Fruit fly (Drosophila melanogaster) S2 (cell line): ENCODE data around the gene CG12986.

ENCODE experiments used
- CG8478 ChIP-seq: fragments of >200 bp; optimal IDR thresholded peaks from 2 replicates; lab custom pipeline; 2018
- CTCF ChIP-seq, 2 experiments: fragments of >200 bp; optimal IDR thresholded peaks; 2 replicates each; lab custom pipeline; 2018

The CG12986 gene

DNA sequence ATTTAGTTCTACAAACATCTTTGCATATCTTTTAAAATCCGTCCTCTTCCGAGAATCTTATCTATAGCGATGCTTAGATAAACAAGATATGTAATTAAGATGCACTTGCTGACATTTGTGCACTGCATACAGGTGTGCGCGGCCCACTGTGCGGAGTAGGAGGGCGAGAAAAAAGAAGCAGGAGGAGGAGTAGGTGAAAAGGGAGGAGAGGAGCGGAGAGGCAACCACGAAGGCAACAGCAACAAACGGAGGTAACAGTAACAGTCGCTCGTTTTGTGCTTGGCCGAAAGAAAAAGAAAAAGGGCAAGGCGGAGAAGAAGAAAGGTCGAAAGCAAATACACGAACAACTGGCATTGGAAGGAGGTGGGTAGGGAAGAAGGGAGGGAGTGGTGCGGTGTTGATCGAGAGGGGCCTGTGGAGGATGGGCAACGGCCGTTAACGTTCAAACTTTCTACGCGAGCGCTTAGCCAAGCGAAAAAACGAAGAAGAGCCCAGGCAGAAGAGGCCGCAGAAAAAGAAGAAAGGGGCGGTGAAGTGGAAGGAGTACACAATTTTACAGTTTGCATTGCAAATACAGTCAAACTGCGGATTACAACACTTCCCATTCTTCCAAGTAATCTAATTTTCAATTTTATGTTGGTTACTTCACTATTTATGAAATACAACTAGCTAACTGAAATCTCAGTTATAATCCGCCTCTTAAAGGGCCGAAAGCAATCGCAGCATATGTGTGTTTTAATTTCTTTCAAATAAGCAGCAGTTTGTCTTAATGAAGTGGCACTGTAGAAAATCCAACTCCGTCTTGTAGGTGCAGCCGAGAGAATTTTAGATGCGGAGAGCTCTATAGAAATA lies 12.9 kb upstream of the CG12986 start:
- TF ChIP-seq CG8478 (lab: Kevin White, UChicago) (no peak), CTCF (optimal IDR thresholded peaks at IDR 0.05; lab: Kevin White, UChicago) (no peak)

DNA sequence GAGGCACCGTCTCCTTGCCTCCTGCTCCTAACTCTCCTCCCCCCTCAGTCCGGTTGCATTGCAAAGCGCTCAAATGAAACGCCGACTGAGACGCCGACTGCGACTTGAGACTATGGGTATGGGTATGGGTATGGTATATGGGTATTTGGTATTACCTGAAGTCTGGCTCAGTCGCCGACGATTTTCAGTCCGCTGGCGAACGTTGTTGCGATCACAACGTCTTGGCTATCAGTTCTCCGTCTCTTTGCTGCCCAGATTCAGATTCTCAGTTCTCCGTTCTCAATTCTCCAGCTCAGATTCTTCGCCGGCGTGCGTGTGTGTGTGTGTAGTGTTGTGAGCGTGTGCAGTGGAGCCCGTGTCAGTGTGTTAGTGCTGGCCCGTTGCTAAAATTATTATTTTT lies 11.2 kb upstream of the CG12986 start, which contains the start of gene CG6398:
TSS of gene CG6398 (plus strand) at position 185 of the 400 bp plus-strand sequence.
- TF ChIP-seq CTCF (optimal IDR thresholded peaks at IDR 0.05; lab: Kevin White, UChicago) (no peak), CG8478 (lab: Kevin White, UChicago) (no peak)

DNA sequence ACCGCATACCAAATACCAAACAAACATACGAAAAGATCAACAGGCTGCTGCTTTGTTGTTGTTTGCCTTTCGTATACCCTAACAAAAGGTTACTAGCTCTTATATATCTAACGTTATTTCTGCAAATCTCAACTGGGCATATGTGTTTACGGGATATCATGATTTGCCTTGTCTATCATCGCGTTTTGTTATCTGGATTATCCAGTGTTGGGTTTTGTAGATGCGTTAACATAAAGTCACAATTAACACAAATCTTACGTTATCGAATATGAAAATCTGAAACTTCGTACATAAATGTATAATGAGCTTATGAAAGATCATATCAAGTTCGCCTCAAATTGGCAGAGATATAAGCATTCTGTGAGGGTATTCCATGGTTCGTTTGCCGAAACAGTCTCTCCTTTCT lies 10.7 kb upstream of the CG12986 start:
- TF ChIP-seq CG8478 (lab: Kevin White, UChicago) = no peak
- TF ChIP-seq CTCF (optimal IDR thresholded peaks at IDR 0.05; lab: Kevin White, UChicago) = no peak

DNA sequence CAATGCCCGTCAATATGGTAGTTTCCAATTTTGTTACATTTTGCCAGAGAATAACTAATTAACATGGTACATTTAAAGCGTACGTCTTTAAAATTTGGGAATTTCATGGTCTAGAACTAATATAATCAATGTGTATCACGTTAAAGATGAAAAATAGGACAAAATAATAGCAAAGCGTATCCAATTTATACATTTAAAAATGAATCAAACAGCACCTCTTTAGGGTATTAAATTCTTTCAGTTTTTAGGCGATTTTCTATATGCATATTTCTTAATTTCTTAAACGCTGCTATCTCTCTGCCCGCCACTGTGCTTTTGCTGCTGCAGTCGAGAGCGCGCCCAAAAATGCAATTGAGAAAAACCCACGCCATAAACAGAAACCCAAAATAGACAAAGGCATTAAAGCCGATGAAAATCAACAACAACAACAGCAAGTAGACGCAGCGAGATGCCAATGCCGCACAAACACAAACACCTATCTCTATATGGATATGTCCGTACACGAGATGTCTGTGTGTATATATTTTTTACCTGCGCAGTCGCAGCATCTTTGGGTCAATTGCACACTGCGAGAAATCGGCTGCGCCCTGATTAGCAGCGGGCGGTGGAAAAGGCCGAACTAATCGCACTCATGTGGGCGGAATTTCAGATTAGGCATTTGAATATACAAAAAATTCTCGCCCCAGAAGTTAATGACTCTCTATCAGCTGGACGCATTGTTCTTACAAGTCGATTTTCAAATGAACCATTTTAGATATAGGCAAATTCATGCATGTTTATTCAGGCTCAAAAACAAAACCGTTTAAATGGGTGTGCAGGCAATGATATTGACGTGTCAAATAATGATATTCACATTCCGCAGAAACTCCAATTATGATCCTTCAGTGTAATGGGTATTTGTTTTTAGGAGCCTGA lies 9.9 kb upstream of the CG12986 start:
- TF ChIP-seq CTCF (optimal IDR thresholded peaks at IDR 0.05; lab: Kevin White, UChicago) (no peak), CG8478 (lab: Kevin White, UChicago) (no peak)

DNA sequence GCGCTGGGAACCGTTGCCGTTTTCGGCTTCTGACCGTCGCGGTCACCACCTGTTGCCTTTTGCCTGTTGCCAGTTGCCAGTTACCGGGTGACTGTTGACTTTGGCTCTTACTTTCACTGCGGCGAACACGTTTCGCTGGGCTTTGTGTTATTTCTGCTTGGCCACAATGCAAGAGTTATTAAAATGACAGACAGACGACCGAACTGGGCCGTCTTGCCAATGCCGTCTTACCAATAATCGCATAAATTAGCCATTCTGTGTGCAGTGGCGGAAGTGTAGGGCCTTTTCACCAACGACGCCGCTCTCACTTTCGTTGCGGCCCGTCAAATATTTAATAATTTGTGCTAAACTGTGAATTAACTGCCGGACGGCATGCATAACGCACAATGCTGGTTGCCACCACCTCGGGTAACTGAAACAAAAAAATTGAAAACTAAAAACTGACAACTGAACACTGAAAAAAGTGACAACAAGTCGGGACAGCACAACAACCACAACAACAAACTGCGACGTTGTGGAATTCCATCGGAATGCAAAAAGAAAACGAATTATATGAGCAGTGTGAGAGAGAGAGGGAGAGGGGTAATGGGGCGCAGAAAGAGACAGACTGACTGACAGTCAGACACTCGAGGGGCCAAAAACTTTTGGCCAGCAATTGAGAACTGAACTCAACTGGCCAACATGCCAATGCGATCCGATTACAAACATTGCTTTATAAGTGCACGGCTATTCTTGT lies 9.0 kb upstream of the CG12986 start:
- TF ChIP-seq CG8478 (lab: Kevin White, UChicago) (no peak), CTCF (optimal IDR thresholded peaks at IDR 0.05; lab: Kevin White, UChicago) (no peak)

DNA sequence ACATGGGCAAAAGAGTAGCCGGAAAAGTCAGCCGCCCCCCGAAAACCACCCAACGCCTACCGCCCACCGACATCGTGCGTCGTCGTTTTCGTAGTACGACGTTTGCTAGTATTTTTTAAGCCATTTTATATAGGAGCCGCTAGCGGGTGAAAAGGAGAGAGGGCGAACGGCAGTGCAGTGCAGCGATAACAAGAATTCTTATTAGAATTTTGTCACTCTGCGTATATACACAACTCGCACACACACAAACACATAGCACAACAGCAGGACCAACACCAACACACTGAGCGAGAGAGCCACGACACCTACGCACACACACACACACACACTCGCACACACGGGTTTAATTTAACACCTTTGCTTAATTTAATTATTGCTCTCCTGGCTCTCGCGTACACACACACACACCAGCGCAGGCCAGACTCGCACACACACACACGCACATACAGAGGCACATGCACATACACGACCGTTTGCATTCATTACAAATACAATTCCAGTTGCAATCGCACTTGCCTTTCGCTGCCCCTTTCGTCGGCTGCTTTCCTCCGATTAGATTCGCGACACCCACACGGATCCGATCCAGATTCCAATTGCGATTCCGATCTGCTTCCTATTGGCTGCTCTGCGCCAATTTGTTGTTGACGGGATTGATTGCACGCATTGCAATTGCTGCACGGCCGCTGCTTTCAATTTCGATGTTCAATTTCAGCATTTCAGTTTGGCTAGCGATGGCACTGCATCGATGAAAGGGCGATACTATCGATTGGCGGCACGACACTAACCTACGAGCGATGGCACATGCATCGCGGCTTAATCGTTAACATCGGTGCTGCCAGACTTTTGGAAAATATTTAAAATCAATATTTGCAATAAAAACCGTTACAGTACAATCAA lies 7.6 kb upstream of the CG12986 start, which contains the start of gene Socs16D:
TSS of gene Socs16D (minus strand) at position 758 of the 897 bp plus-strand sequence.
- TF ChIP-seq CTCF (optimal IDR thresholded peaks at IDR 0.05; lab: Kevin White, UChicago) = peak; percentile 28 to 59
- no peak for TF ChIP-seq CG8478 (lab: Kevin White, UChicago)

DNA sequence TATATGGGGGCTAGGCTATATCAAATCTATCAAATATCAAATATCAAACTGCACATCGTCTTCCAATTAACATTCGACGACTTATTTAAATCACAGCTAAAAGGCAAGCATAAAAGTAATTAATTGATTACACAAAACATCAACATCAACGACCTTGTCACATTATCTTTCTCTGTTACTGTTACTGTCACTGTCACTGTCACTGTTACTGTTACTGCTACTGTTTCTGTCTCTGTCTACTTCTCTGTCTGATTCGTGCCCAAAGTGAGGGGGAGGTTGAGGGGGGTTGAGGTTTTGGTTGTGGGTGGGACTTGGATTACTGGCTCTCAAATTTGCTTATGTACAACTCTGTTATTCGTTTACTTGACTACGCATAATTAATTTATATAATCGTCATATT lies 2.0 kb upstream of the CG12986 start:
- no peak for TF ChIP-seq CG8478 (lab: Kevin White, UChicago)
- no peak for TF ChIP-seq CTCF (optimal IDR thresholded peaks at IDR 0.05; lab: Kevin White, UChicago)

DNA sequence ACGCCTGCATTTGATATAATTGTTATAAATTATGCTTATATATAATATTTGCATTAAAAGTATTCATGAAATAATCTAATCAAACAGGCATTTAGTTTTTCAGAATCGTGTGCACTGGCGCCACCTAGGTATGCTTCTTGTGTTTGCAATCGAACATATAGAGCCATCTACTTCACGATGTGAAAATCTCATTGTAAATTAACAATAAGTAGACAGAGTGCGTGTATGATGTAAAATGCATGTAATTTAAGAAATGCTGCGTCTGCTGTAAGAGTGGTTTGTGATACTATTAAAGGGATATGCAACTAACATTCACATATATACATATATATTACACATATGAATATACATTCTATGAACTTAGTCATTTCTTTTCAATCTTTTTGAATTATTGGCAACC lies 767 bp upstream of the CG12986 start:
- TF ChIP-seq CG8478 (lab: Kevin White, UChicago) = no peak
- TF ChIP-seq CTCF (optimal IDR thresholded peaks at IDR 0.05; lab: Kevin White, UChicago) = peak; percentile 95

DNA sequence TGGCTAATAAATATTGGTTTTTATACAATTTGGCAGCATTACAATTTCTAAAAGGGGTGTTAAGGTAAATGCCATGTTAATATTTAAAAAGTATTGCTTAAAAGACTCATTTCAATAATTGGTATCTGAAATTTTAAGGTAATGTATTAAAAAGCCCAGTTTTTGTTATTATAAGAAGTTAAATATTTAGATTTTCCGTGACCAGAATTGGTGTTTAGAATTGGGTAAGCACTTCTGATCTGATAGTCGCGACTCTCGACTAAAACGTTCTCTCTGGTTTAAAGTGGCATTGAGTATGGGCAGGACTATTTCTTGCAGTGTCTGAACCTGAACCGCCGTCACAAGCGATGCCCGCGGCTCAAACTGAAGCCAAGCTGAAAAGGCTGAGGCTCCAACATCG lies 3.0 kb downstream of the CG12986 start:
- TF ChIP-seq CTCF (optimal IDR thresholded peaks at IDR 0.05; lab: Kevin White, UChicago) (no peak), CG8478 (lab: Kevin White, UChicago) (no peak)

DNA sequence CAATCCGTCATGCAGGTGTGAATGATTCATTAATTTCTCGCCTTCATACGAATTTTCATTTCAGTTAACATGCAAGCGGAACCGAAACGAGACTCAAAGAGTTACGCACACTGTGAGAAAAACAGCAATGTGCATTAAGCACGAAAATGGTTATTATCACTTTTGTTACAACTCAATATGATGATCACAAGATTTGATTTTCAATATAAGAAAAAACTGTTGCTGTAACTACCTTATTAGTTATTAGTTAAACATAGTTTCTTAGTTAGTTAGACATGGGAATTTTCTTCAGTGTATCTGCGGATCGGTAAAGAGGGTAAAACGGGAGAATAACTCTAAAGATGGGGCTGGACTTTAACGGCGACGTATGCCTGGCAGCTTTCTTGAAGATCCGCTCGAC lies 4.7 kb downstream of the CG12986 start:
- TF ChIP-seq CG8478 (lab: Kevin White, UChicago) (no peak), CTCF (optimal IDR thresholded peaks at IDR 0.05; lab: Kevin White, UChicago) (no peak)

DNA sequence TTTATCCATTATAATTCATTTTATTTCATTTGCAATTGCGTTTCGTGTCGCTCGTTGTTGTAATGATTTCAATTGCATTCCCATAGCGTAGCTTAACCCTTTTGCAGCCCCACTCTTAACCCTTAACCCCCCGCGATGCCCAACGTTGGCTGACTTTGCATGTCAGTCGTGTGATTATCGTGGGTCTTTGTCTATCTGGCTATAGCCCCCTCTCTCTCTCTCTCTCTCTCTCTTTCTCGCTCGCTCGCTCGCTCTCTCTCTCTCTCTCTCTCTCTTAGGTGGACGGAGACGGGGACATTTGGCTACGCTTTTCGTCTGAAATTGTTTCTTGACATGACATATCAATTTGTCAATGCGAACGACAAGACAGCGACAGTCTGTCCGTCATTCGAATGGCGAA lies 7.3 kb downstream of the CG12986 start:
- TF ChIP-seq CTCF (optimal IDR thresholded peaks at IDR 0.05; lab: Kevin White, UChicago) (no peak), CG8478 (lab: Kevin White, UChicago) (no peak)

DNA sequence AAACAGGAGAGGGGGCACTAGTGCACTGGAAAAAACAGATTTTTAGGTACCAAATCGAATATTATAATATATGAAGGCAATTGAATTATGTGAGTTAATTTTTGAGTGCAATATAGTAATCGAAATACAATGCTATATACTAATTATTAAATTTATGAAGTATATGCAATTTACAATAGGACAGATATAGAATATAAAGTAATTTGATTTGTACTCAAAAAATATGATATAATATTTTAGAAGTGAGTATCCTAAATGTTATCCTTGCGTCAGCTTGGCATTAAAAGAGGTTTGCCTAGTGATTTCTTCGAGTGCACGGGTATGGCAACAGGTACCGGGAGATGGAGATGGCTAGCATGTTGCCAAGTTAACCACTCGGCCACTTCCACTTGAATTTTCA lies 12.5 kb downstream of the CG12986 start:
- TF ChIP-seq CG8478 (lab: Kevin White, UChicago) = no peak
- no peak for TF ChIP-seq CTCF (optimal IDR thresholded peaks at IDR 0.05; lab: Kevin White, UChicago)

DNA sequence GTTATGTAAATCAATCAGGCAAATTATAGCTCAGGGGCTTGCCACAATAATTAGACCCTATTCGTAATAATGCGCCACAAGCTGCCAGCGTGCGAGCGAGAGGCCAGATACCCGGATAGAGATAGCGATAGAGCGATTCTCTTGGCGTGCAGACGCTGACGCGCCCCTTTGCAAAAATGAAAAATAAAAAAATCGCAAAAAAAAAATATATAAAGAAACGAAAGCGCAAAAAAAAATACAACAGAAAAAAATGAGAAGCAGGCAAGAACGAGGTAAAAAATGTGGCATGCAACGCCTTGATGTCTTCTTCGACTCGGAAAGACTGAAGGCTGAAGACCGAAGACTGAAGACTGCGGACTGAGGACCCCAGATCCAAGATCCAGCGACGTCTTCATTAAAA lies 13.2 kb downstream of the CG12986 start:
- TF ChIP-seq CTCF (optimal IDR thresholded peaks at IDR 0.05; lab: Kevin White, UChicago) = no peak
